Fruit fly (Drosophila melanogaster): ENCODE data around the gene b.
A peak's percentile ranks its signal among the peaks of the same experiment; 100 is the strongest.

Gene b

dm6 chr2L:13780109-13780947 is 40.7 kb upstream of the b start, which contains the start of the genes CG9008 and p38b (continued):
- 0 out of 2 replicates have a peak, but pooled peaks have one; percentile 48 for TF ChIP-seq nerfin-2 (GFP tag; IDR thresholded peaks at IDR 0.05; ENCODE audit: partially characterized antibody)
- no peak for TF ChIP-seq CG12769 (tag; optimal IDR thresholded peaks at IDR 0.05)
- peak; percentile 80 for TF ChIP-seq BtbVII (GFP tag; optimal IDR thresholded peaks at IDR 0.05)
- peak; percentile 65; the same call in 1 of the 2 replicates for TF ChIP-seq HLH3B (GFP tag; IDR thresholded peaks at IDR 0.05)
- no peak for TF ChIP-seq mirr (GFP tag; optimal IDR thresholded peaks at IDR 0.05)
- TF ChIP-seq ind (GFP tag; optimal IDR thresholded peaks at IDR 0.05) = peak; percentile 65
- TF ChIP-seq nerfin-1 (tag; optimal IDR thresholded peaks at IDR 0.05) = peak; percentile 76
- no peak for TF ChIP-seq CG7745 (tag; optimal IDR thresholded peaks at IDR 0.05)
- peak; percentile 61 for TF ChIP-seq sob (GFP tag; IDR thresholded peaks at IDR 0.05)
- peak; percentile 89 for TF ChIP-seq CG3281 (GFP tag; optimal IDR thresholded peaks at IDR 0.05)
- peak; percentile 62; the same call in 2 of the 3 replicates for TF ChIP-seq CG11695 (GFP tag; IDR thresholded peaks at IDR 0.05)
- TF ChIP-seq CkIIα-i1 (GFP tag; IDR thresholded peaks at IDR 0.05) = no peak
- TF ChIP-seq MESR4 (GFP tag; optimal IDR thresholded peaks at IDR 0.05) = peak; percentile 70
- peak; percentile 48; the same call in 1 of the 2 replicates for TF ChIP-seq onecut (GFP tag; IDR thresholded peaks at IDR 0.05)
- peak; percentile 58 for TF ChIP-seq stwl (tag; optimal IDR thresholded peaks at IDR 0.05)
- TF ChIP-seq NfI (GFP tag; optimal IDR thresholded peaks at IDR 0.05) = peak; percentile 71
- TF ChIP-seq pnt (GFP tag; optimal IDR thresholded peaks at IDR 0.05) = no peak
- TF ChIP-seq B-H1 (GFP tag; IDR thresholded peaks at IDR 0.05) = peak; percentile 10; the same call in 1 of the 3 replicates
- TF ChIP-seq Sry-δ (GFP tag; optimal IDR thresholded peaks at IDR 0.05) = peak; percentile 37
- TF ChIP-seq org-1 (GFP tag; optimal IDR thresholded peaks at IDR 0.05) = peak; percentile 71
- TF ChIP-seq CG6683 (GFP tag; optimal IDR thresholded peaks at IDR 0.05) = peak; percentile 79
- TF ChIP-seq CG8388 (GFP tag; optimal IDR thresholded peaks at IDR 0.05) = peak; percentile 84
- peak; percentile 71 for TF ChIP-seq Six4 (GFP tag; optimal IDR thresholded peaks at IDR 0.05)
- no peak for TF ChIP-seq CG8478 (optimal IDR thresholded peaks at IDR 0.05)
- peak; percentile 66 for TF ChIP-seq CG5245 (GFP tag; optimal IDR thresholded peaks at IDR 0.05)
- TF ChIP-seq pzg (GFP tag; optimal IDR thresholded peaks at IDR 0.05) = peak; percentile 69
- TF ChIP-seq Oli (tag; optimal IDR thresholded peaks at IDR 0.05) = peak; percentile 87
- TF ChIP-seq CG1529 (GFP tag; optimal IDR thresholded peaks at IDR 0.05) = peak; percentile 61
- peak; percentile 66 for TF ChIP-seq sqz (GFP tag; optimal IDR thresholded peaks at IDR 0.05)
- TF ChIP-seq CG6689 (GFP tag; IDR thresholded peaks at IDR 0.05) = peak; percentile 67; the same call in 1 of the 2 replicates
- peak; percentile 48 for TF ChIP-seq CG13894 (tag; optimal IDR thresholded peaks at IDR 0.05)
- peak; percentile 92 for TF ChIP-seq CG11504 (tag; optimal IDR thresholded peaks at IDR 0.05)
- TF ChIP-seq psq (GFP tag; optimal IDR thresholded peaks at IDR 0.05) = peak; percentile 49
- peak; percentile 99 for TF ChIP-seq D19A (tag; optimal IDR thresholded peaks at IDR 0.05)
- TF ChIP-seq Bdp1 (GFP tag; optimal IDR thresholded peaks at IDR 0.05) = peak; percentile 25
- TF ChIP-seq mld (GFP tag; IDR thresholded peaks at IDR 0.05; ENCODE audit: partially characterized antibody) = no peak
- peak; percentile 31 for TF ChIP-seq CG8290 (GFP tag; optimal IDR thresholded peaks at IDR 0.05)
- TF ChIP-seq CG8290 (tag; optimal IDR thresholded peaks at IDR 0.05) = peak in 1 of 2 experiments; percentile 74
- TF ChIP-seq lbe (GFP tag; optimal IDR thresholded peaks at IDR 0.05) = peak; percentile 52
- TF ChIP-seq gcm2 (GFP tag; optimal IDR thresholded peaks at IDR 0.05) = peak; percentile 6
- TF ChIP-seq CG10654 (GFP tag; optimal IDR thresholded peaks at IDR 0.05) = peak; percentile 46
- TF ChIP-seq prd (optimal IDR thresholded peaks at IDR 0.05) = no peak
- TF ChIP-seq prd (GFP tag; IDR thresholded peaks at IDR 0.05) = peak; percentile 73
- peak; percentile 33 for TF ChIP-seq Elba2 (GFP tag; optimal IDR thresholded peaks at IDR 0.05)
- peak; percentile 55; the same call in 1 of the 2 replicates for TF ChIP-seq sisA (GFP tag; IDR thresholded peaks at IDR 0.05)
- peak; percentile 30 for TF ChIP-seq CrebB (tag; optimal IDR thresholded peaks at IDR 0.05)
- no peak for TF ChIP-seq CG7987 (GFP tag; optimal IDR thresholded peaks at IDR 0.05)
- TF ChIP-seq Dll (GFP tag; IDR thresholded peaks at IDR 0.05; ENCODE audit: partially characterized antibody) = peak; percentile 53
- TF ChIP-seq ewg (GFP tag; optimal IDR thresholded peaks at IDR 0.05) = peak; percentile 79

All from whole organism, embryonic.